Worm (Caenorhabditis elegans) whole organism, L2 larva: Measurements from ENCODE around the gene mex-1.

ENCODE experiments used
- R02D3.7 ChIP-seq: fragments of 150-350 bp; optimal IDR thresholded peaks from 2 replicates; lab custom pipeline; 2014; ENCODE audit warnings: missing biosample characterization, missing genetic modification characterization
- ZK546.5 ChIP-seq: sonication (generic microtip); optimal IDR thresholded peaks from 2 replicates; lab custom pipeline; 2017; ENCODE audit warnings: missing biosample characterization, missing genetic modification characterization
- aly-2 ChIP-seq: fragments of 150-350 bp; optimal IDR thresholded peaks from 2 replicates; lab custom pipeline; 2014; ENCODE audit warnings: missing biosample characterization, missing genetic modification characterization
- ama-1 ChIP-seq: fragments of 150-350 bp; optimal IDR thresholded peaks from 2 replicates; lab custom pipeline; 2018; ENCODE audit warnings: inconsistent platforms
- lin-13 ChIP-seq: fragments of 150-350 bp; optimal IDR thresholded peaks from 2 replicates; lab custom pipeline; 2014; ENCODE audit warnings: missing biosample characterization, missing genetic modification reagents, missing genetic modification characterization

ce11 chrII:11954811-11955210 lies 13.6 kb upstream of the mex-1 start:
- TF ChIP-seq R02D3.7 (tag; lab: Kevin White, UChicago) (no peak), aly-2 (tag; lab: Kevin White, UChicago) (no peak), ama-1 (lab: Kevin White, UChicago) (no peak), lin-13 (GFP tag; lab: Kevin White, UChicago) (no peak), ZK546.5 (tag; lab: Kevin White, UChicago) (no peak)
